Fruit fly (Drosophila melanogaster): Measurements from ENCODE around the gene CG44140.
"Not testable (repeated sequence)": the region's sequence is repeated elsewhere in the genome, so short reads cannot be mapped to it uniquely, and the experiment has no call there.

CG44140 gene

dm6 chr2L:15694371-15694770 lies at the start of gene CG44140:
TSS of gene CG44140 (minus strand) at chr2L:15694471.
- not testable (repeated sequence) for TF ChIP-seq Vsx2 (GFP tag; optimal IDR thresholded peaks at IDR 0.05; ENCODE audit: partially characterized antibody); dsf (GFP tag; optimal IDR thresholded peaks at IDR 0.05; ENCODE audit: borderline replicate concordance); tai (GFP tag; optimal IDR thresholded peaks at IDR 0.05)

DNA sequence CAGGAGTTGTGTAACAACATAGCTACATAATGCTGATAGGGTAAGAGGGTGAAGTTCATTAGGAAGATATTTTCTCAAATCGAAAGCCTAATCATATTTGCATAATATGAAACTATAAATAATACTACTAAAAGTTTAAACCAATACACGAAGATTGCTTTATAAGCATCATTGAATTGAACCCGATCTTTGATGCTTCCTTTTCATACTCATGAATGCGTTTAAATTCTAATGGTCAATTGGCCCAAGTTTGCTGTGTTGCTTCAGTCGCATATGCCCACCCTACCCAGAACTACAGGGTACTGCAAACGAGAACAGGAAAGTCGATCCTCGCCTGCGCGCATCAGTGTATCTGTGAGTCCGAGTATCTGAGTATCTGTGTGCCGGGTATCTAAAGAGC lies 49.3 kb upstream of the CG44140 start:
- TF ChIP-seq Hr78 (GFP tag; optimal IDR thresholded peaks at IDR 0.05) (no peak), Mio (GFP tag; optimal IDR thresholded peaks at IDR 0.05) (peak; percentile 46), N (GFP tag; optimal IDR thresholded peaks at IDR 0.05) (no peak), dmrt93B (GFP tag; optimal IDR thresholded peaks at IDR 0.05) (peak; percentile 6), ey (GFP tag; optimal IDR thresholded peaks at IDR 0.05) (peak; percentile 95), Hnf4 (GFP tag; optimal IDR thresholded peaks at IDR 0.05) (peak; percentile 87), foxo (GFP tag; optimal IDR thresholded peaks at IDR 0.05) (peak in 1 of 2 experiments; percentile 94), brk (GFP tag; optimal IDR thresholded peaks at IDR 0.05) (peak; percentile 66), psq (GFP tag; optimal IDR thresholded peaks at IDR 0.05) (peak; percentile 94), Rel (GFP tag; optimal IDR thresholded peaks at IDR 0.05) (no peak), Rel (tag; optimal IDR thresholded peaks at IDR 0.05) (peak; percentile 16), CrebA (GFP tag; optimal IDR thresholded peaks at IDR 0.05; ENCODE audit: borderline replicate concordance) (peak; percentile 23), CG9705 (GFP tag; optimal IDR thresholded peaks at IDR 0.05) (no peak), Dfd (GFP tag; optimal IDR thresholded peaks at IDR 0.05) (no peak), rgr (GFP tag; optimal IDR thresholded peaks at IDR 0.05) (peak; percentile 91), woc (GFP tag; optimal IDR thresholded peaks at IDR 0.05) (peak; percentile 85), Myc (optimal IDR thresholded peaks at IDR 0.05) (no peak), CG32264 (GFP tag; optimal IDR thresholded peaks at IDR 0.05) (no peak), usp (GFP tag; optimal IDR thresholded peaks at IDR 0.05) (no peak), fru (GFP tag; optimal IDR thresholded peaks at IDR 0.05) (peak; percentile 96), Vsx2 (GFP tag; optimal IDR thresholded peaks at IDR 0.05; ENCODE audit: partially characterized antibody) (no peak), h (GFP tag; optimal IDR thresholded peaks at IDR 0.05) (peak; percentile 53), jim (GFP tag; optimal IDR thresholded peaks at IDR 0.05) (no peak), Abd-B (GFP tag; optimal IDR thresholded peaks at IDR 0.05) (no peak), sv (GFP tag; optimal IDR thresholded peaks at IDR 0.05) (no peak), pan (optimal IDR thresholded peaks at IDR 0.05) (no peak), Dif (GFP tag; optimal IDR thresholded peaks at IDR 0.05; ENCODE audit: partially characterized antibody) (no peak), sage (GFP tag; optimal IDR thresholded peaks at IDR 0.05) (no peak), br (GFP tag; optimal IDR thresholded peaks at IDR 0.05) (peak; percentile 96), dsf (GFP tag; optimal IDR thresholded peaks at IDR 0.05; ENCODE audit: borderline replicate concordance) (peak; percentile 1), GATAd (GFP tag; optimal IDR thresholded peaks at IDR 0.05) (no peak), HLH106 (tag; optimal IDR thresholded peaks at IDR 0.05) (peak; percentile 35), Hr83 (GFP tag; optimal IDR thresholded peaks at IDR 0.05; ENCODE audit: poor library complexity, severe bottlenecking) (no peak), OdsH (GFP tag; optimal IDR thresholded peaks at IDR 0.05) (peak; percentile 94), tai (GFP tag; optimal IDR thresholded peaks at IDR 0.05) (peak; percentile 83), Sp1 (GFP tag; optimal IDR thresholded peaks at IDR 0.05) (peak; percentile 96), dl (GFP tag; optimal IDR thresholded peaks at IDR 0.05; ENCODE audit: insufficient read depth in 1 of 2, partially characterized antibody in 2 of 2) (no peak), Jra (GFP tag; optimal IDR thresholded peaks at IDR 0.05) (peak; percentile 86), lola (GFP tag; optimal IDR thresholded peaks at IDR 0.05) (no peak)

- TF ChIP-seq tai (GFP tag; optimal IDR thresholded peaks at IDR 0.05) (no peak), HLH106 (tag; optimal IDR thresholded peaks at IDR 0.05) (no peak), dsf (GFP tag; optimal IDR thresholded peaks at IDR 0.05; ENCODE audit: borderline replicate concordance) (no peak), sv (GFP tag; optimal IDR thresholded peaks at IDR 0.05) (no peak), jim (GFP tag; optimal IDR thresholded peaks at IDR 0.05) (no peak)
Measured at dm6 chr2L:15742976-15743375, 48.7 kb upstream of the CG44140 start.
